Worm (Caenorhabditis elegans): ENCODE data around the gene xbp-1.

The xbp-1 gene

DNA sequence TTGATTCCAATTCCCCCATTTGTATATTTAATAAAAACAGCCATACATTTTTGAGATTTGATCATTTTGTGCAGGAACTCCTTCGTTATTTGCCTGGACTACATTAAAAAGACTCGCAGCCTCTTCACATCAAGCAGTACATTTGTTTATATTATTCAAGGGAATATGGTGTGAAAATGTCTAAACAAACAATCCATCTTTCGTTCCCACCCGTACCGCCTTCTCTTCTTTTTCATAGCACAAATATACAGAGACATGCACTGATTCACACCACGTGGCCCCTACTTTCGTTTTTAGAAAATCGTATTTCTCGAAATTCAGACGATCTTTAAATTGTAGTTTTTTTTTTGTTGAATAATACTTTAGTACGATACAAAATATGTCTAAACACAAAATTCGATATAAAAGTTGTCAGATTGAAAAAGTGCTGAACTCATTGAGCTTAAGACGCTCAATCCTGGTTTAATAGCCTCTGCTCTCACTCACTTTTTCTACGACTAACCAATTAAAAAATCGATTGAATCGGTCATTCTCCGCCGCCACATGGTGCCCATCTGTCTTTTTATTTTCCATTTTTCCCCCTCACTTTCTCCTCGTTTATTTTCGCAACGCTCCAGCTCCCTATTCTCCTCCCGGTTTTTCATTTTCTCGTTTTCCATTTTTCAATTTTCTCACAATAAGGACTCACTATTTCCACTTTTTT lies 1.8 kb downstream of the xbp-1 start:
- TF ChIP-seq ceh-39 (tag; optimal IDR thresholded peaks at IDR 0.05) (no peak), lin-13 (tag; optimal IDR thresholded peaks at IDR 0.05) (no peak), lin-32 (GFP tag; optimal IDR thresholded peaks at IDR 0.05) (peak; percentile 50), ces-1 (GFP tag; optimal IDR thresholded peaks at IDR 0.05) (peak; percentile 35), cnd-1 (tag; optimal IDR thresholded peaks at IDR 0.05) (peak; percentile 3), sptf-1 (tag; optimal IDR thresholded peaks at IDR 0.05) (no peak), mab-5 (tag; optimal IDR thresholded peaks at IDR 0.05) (peak; percentile 20)

DNA sequence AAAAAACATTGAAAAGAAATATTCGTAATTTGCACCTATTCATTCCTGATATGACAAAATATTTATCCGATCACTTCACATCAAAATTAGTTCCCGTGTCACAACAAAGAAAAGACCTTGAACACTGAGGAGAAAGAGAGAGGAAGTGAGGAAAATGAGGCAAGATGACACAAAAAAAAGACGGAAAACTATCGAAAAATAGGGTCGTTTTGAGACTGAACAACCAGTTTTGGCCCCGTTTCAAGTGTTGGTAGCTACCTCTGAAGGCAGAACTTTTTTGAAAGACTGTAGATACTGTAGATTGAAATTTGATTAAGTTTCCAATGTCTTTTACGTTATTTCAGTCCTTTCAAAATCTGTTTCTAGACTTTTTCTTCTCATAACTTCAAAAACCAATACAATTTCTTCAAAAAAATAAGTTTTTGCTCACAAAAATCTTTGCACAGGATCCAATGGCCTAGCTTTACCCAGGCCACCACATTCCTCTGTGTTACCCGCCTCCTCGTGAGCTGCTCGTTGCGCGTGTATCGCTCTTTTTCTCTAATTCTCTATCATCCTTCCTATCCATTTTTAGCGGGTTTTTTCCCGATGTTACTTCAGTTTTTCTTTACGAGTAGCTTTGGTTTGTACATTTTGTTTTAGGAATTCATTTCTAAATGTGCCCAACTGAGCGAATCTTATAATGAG lies 2.8 kb downstream of the xbp-1 start:
- TF ChIP-seq ceh-39 (tag; optimal IDR thresholded peaks at IDR 0.05): peak; percentile 22
- TF ChIP-seq hlh-1 (tag; optimal IDR thresholded peaks at IDR 0.05): no peak
- no peak for TF ChIP-seq lin-32 (GFP tag; optimal IDR thresholded peaks at IDR 0.05)
- peak; percentile 88 for TF ChIP-seq unc-120 (tag; optimal IDR thresholded peaks at IDR 0.05; ENCODE audit: poor library complexity, severe bottlenecking)
- peak; percentile 50 for TF ChIP-seq lsy-2 (tag; optimal IDR thresholded peaks at IDR 0.05)
- TF ChIP-seq mls-2 (tag; optimal IDR thresholded peaks at IDR 0.05): peak; percentile 4
- TF ChIP-seq nhr-237 (tag; optimal IDR thresholded peaks at IDR 0.05): peak; percentile 5
- peak; percentile 37 for TF ChIP-seq mep-1 (tag; optimal IDR thresholded peaks at IDR 0.05)
- TF ChIP-seq ces-1 (GFP tag; optimal IDR thresholded peaks at IDR 0.05): peak; percentile 15

ce11 chrIII:4196988-4197384 lies 3.4 kb downstream of the xbp-1 start, which contains the start of gene asd-1:
TSS of gene asd-1 (plus strand) at chrIII:4197285.
- TF ChIP-seq lin-32 (GFP tag; optimal IDR thresholded peaks at IDR 0.05): no peak
- no peak for TF ChIP-seq nhr-28 (tag; optimal IDR thresholded peaks at IDR 0.05)

ce11 chrIII:4204072-4204471 lies 10.5 kb downstream of the xbp-1 start, which contains the start of the genes pelo-1 and R74.7:
TSS of gene pelo-1 (minus strand) at chrIII:4204222.
TSS of gene R74.7 (plus strand) at chrIII:4204429.
- TF ChIP-seq ces-1 (GFP tag; optimal IDR thresholded peaks at IDR 0.05) (peak; percentile 14), nhr-12 (tag; optimal IDR thresholded peaks at IDR 0.05) (no peak)

ce11 chrIII:4204964-4205363 lies 11.4 kb downstream of the xbp-1 start:
- no peak for TF ChIP-seq ceh-43 (GFP tag; optimal IDR thresholded peaks at IDR 0.05)
- no peak for TF ChIP-seq ham-2 (GFP tag; optimal IDR thresholded peaks at IDR 0.05)
- no peak for TF ChIP-seq M03D4.4 (tag; optimal IDR thresholded peaks at IDR 0.05)
- TF ChIP-seq blmp-1 (tag; optimal IDR thresholded peaks at IDR 0.05): no peak
- no peak for TF ChIP-seq unc-62 (GFP tag; optimal IDR thresholded peaks at IDR 0.05)

DNA sequence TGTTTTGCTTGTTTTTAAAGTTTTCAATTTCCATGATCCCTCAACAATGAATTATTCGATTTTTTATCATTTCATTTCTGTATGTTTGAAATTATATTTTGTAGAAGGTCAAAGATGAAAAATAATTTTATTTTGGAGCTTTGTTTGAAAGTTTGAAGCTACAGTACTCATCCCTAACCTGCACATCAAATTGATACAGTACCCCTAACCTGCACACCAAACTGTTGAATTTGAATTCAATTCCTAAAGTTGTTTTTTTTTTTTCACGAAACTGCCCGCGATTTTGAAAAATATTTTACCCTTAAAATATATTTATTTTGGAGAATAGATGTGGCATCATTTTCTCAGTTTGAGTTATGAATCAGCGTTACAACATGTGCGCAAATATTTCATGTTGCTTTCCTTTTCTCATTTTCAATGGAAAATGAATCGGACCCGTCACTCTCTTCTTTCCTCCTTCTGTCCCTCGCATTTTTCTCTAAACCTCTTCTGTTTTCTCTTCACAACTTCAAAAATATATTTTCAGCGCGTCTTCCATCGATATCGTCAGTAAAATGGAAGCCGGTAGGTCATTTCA lies 12.2 kb downstream of the xbp-1 start, which contains the start of gene R74.8:
TSS of gene R74.8 (plus strand) at position 527 of the 577 bp plus-strand sequence.
- TF ChIP-seq blmp-1 (tag; optimal IDR thresholded peaks at IDR 0.05) (no peak), unc-62 (GFP tag; optimal IDR thresholded peaks at IDR 0.05) (peak; percentile 13), cnd-1 (tag; optimal IDR thresholded peaks at IDR 0.05) (no peak)

ce11 chrIII:4208210-4208609 lies 14.6 kb downstream of the xbp-1 start:
- TF ChIP-seq ceh-83 (GFP tag; optimal IDR thresholded peaks at IDR 0.05) (no peak), ces-1 (GFP tag; optimal IDR thresholded peaks at IDR 0.05) (no peak), nhr-28 (tag; optimal IDR thresholded peaks at IDR 0.05) (no peak), mab-5 (tag; optimal IDR thresholded peaks at IDR 0.05) (no peak), cnd-1 (tag; optimal IDR thresholded peaks at IDR 0.05) (no peak)

DNA sequence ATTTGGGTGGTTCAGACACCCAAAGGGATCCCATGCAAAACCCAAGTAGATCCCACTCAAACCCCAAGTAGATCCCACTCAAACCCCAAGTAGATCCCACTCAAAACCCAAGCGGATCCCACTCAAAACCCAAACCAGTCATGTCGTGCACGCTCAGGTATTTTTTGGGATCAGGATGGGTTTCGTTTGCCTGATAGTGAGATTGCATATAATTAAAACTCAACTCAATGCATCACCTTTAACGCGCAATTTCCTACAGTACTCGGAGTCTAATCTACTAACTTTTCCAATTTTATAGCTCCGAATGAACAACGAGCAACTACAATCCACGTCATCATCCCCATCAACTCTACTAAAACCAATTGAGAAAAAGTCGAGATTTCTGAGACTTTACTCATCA lies 15.6 kb downstream of the xbp-1 start, which contains the start of gene phlp-2:
TSS of gene phlp-2 (plus strand) at position 301 of the 400 bp plus-strand sequence.
- TF ChIP-seq nhr-2 (tag; optimal IDR thresholded peaks at IDR 0.05) (no peak), nhr-28 (tag; optimal IDR thresholded peaks at IDR 0.05) (no peak), unc-39 (tag; optimal IDR thresholded peaks at IDR 0.05) (no peak), mab-5 (tag; optimal IDR thresholded peaks at IDR 0.05) (no peak)

All from whole organism, mixed stage, embryonic.